Worm (Caenorhabditis elegans): Measurements from ENCODE around the gene W07G4.8.

- no peak for TF ChIP-seq nhr-28 (tag; optimal IDR thresholded peaks at IDR 0.05)
- TF ChIP-seq lin-39 (tag; optimal IDR thresholded peaks at IDR 0.05), result no peak
- TF ChIP-seq F44E2.7 (GFP tag; IDR thresholded peaks at IDR 0.05), result no peak
- no peak for TF ChIP-seq Y48G9A.11 (GFP tag; IDR thresholded peaks at IDR 0.05)
- no peak for TF ChIP-seq pqm-1 (tag; optimal IDR thresholded peaks at IDR 0.05)
- no peak for TF ChIP-seq nhr-25 (tag; optimal IDR thresholded peaks at IDR 0.05; ENCODE audit: borderline replicate concordance, insufficient read depth)
- TF ChIP-seq egl-27 (tag; optimal IDR thresholded peaks at IDR 0.05), result no peak
- TF ChIP-seq duxl-1 (tag; optimal IDR thresholded peaks at IDR 0.05; ENCODE audit: poor library complexity), result no peak
Measured at ce11 chrV:12999559-12999958, 49.8 kb downstream of the W07G4.8 start, which contains the start of gene far-4.
